Worm (Caenorhabditis elegans) whole organism, young adult: ENCODE measurements around the gene H20E11.3.

ENCODE experiments used
- B0336.3 ChIP-seq: fragments of 200-800 bp; sonication (Bioruptor generic); IDR thresholded peaks from 2 replicates; pipeline ENCODE4 v1.3.6; 2022; ENCODE audit warnings: missing genetic modification characterization, missing compliant biosample characterization
- F37B4.10 ChIP-seq: fragments of 200-800 bp; sonication (Bioruptor generic); IDR thresholded peaks from 2 replicates; pipeline ENCODE4 v1.3.6; 2022; ENCODE audit warnings: missing genetic modification characterization, missing compliant biosample characterization
- F52B5.7 ChIP-seq: sonication (generic microtip); optimal IDR thresholded peaks from 2 replicates; lab custom pipeline; 2016; ENCODE audit warnings: mild to moderate bottlenecking, missing genetic modification characterization, missing compliant biosample characterization
- K11D2.4 ChIP-seq: fragments of 200-800 bp; sonication (Bioruptor generic); IDR thresholded peaks from 2 replicates; pipeline ENCODE4 v1.3.6; 2022; ENCODE audit warnings: missing genetic modification reagents, missing genetic modification characterization, missing compliant biosample characterization
- K12H6.12 ChIP-seq: fragments of 200-800 bp; sonication (Bioruptor generic); optimal IDR thresholded peaks from 2 replicates; lab custom pipeline; 2018; ENCODE audit warnings: mild to moderate bottlenecking, missing genetic modification characterization, missing compliant biosample characterization
- T26A5.8 ChIP-seq: sonication (generic microtip); optimal IDR thresholded peaks from 2 replicates; lab custom pipeline; 2016; ENCODE audit warnings: missing genetic modification characterization, missing compliant biosample characterization
- Y53F4B.3 ChIP-seq: fragments of 200-800 bp; sonication (Bioruptor generic); IDR thresholded peaks from 2 replicates; pipeline ENCODE4 v1.3.6; 2022; ENCODE audit warnings: missing genetic modification reagents, missing genetic modification characterization, missing compliant biosample characterization
- Y53G8AR.9 ChIP-seq: fragments of 200-800 bp; sonication (Bioruptor generic); conservative IDR thresholded peaks from 2 replicates; pipeline ENCODE4 v1.3.6; 2022; ENCODE audit warnings: missing genetic modification reagents, missing genetic modification characterization, missing compliant biosample characterization
- Y56A3A.18 ChIP-seq: fragments of 200-800 bp; sonication (Bioruptor generic); IDR thresholded peaks from 2 replicates; pipeline ENCODE4 v1.3.6; 2022; ENCODE audit warnings: missing genetic modification reagents, missing genetic modification characterization, missing compliant biosample characterization
- Y67H2A.10 ChIP-seq: fragments of 200-800 bp; sonication (Bioruptor generic); conservative IDR thresholded peaks from 2 replicates; pipeline ENCODE4 v1.3.6; 2022; ENCODE audit warnings: missing genetic modification reagents, missing genetic modification characterization, missing compliant biosample characterization
- Y79H2A.3 ChIP-seq: fragments of 200-800 bp; sonication (Bioruptor generic); conservative IDR thresholded peaks from 2 replicates; pipeline ENCODE4 v1.3.6; 2022; ENCODE audit warnings: missing genetic modification reagents, missing genetic modification characterization, missing compliant biosample characterization
- ZK185.1 ChIP-seq: sonication (generic microtip); optimal IDR thresholded peaks from 2 replicates; lab custom pipeline; 2016; ENCODE audit warnings: mild to moderate bottlenecking, missing genetic modification characterization, missing compliant biosample characterization; ENCODE audit not compliant: poor library complexity, severe bottlenecking
- ama-1 ChIP-seq, 3 experiments: fragments of 150-350 bp in 1 of 3; sonication (generic microtip) in 2 of 3; optimal IDR thresholded peaks; 2 replicates each; lab custom pipeline; 2014 to 2018; ENCODE audit warnings: missing biosample characterization in 2 of 3, missing genetic modification characterization in 2 of 3, missing genetic modification reagents in 2 of 3
- aptf-2 ChIP-seq: fragments of 200-800 bp; sonication (Bioruptor generic); conservative IDR thresholded peaks from 2 replicates; pipeline ENCODE4 v1.3.6; 2022; ENCODE audit warnings: missing genetic modification reagents, missing genetic modification characterization, missing compliant biosample characterization
- atf-7 ChIP-seq: sonication (generic microtip); optimal IDR thresholded peaks from 2 replicates; lab custom pipeline; 2017; ENCODE audit warnings: mild to moderate bottlenecking, missing genetic modification characterization, missing compliant biosample characterization
- attf-3 ChIP-seq: fragments of 200-800 bp; sonication (Bioruptor generic); conservative IDR thresholded peaks from 2 replicates; pipeline ENCODE4 v1.3.6; 2022; ENCODE audit warnings: missing genetic modification reagents, missing genetic modification characterization, missing compliant biosample characterization
- bed-1 ChIP-seq: fragments of 200-800 bp; sonication (Bioruptor generic); IDR thresholded peaks from 2 replicates; pipeline ENCODE4 v1.3.6; 2022; ENCODE audit warnings: missing genetic modification reagents, missing genetic modification characterization, missing compliant biosample characterization
- bed-2 ChIP-seq: fragments of 200-800 bp; sonication (Bioruptor generic); IDR thresholded peaks from 2 replicates; pipeline ENCODE4 v1.3.6; 2022; ENCODE audit warnings: missing genetic modification reagents, missing genetic modification characterization, missing compliant biosample characterization
- ceh-40 ChIP-seq: fragments of 200-800 bp; sonication (Bioruptor generic); IDR thresholded peaks from 2 replicates; pipeline ENCODE4 v1.3.6; 2022; ENCODE audit warnings: missing genetic modification characterization, missing compliant biosample characterization
- ceh-58 ChIP-seq: fragments of 200-800 bp; sonication (Bioruptor generic); IDR thresholded peaks from 2 replicates; pipeline ENCODE4 v1.3.6; 2022; ENCODE audit warnings: missing genetic modification characterization, missing compliant biosample characterization
- ceh-91 ChIP-seq: fragments of 200-800 bp; sonication (Bioruptor generic); IDR thresholded peaks from 2 replicates; pipeline ENCODE4 v1.3.6; 2022; ENCODE audit warnings: missing genetic modification reagents, missing genetic modification characterization, missing compliant biosample characterization
- dpff-1 ChIP-seq: sonication (generic microtip); optimal IDR thresholded peaks from 2 replicates; lab custom pipeline; 2017; ENCODE audit warnings: mild to moderate bottlenecking, missing genetic modification characterization, missing compliant biosample characterization
- dpl-1 ChIP-seq: fragments of 150-350 bp; optimal IDR thresholded peaks from 2 replicates; lab custom pipeline; 2014; ENCODE audit warnings: missing biosample characterization, missing genetic modification reagents, missing genetic modification characterization
- egrh-3 ChIP-seq: fragments of 200-800 bp; sonication (Bioruptor generic); IDR thresholded peaks from 2 replicates; pipeline ENCODE4 v1.3.6; 2022; ENCODE audit warnings: missing genetic modification reagents, missing genetic modification characterization, missing compliant biosample characterization
- ekl-4 ChIP-seq: fragments of 200-800 bp; sonication (Bioruptor generic); IDR thresholded peaks from 2 replicates; pipeline ENCODE4 v1.3.6; 2022; ENCODE audit warnings: missing genetic modification reagents, missing genetic modification characterization, missing compliant biosample characterization
- him-1 ChIP-seq: sonication (generic microtip); optimal IDR thresholded peaks from 2 replicates; lab custom pipeline; 2016; ENCODE audit warnings: missing genotype, missing genetic modification reagents, missing genetic modification characterization, missing compliant biosample characterization
- hmg-20 ChIP-seq: fragments of 200-800 bp; sonication (Bioruptor generic); IDR thresholded peaks from 2 replicates; pipeline ENCODE4 v1.3.6; 2022; ENCODE audit warnings: missing genetic modification reagents, missing genetic modification characterization, missing compliant biosample characterization
- hsf-1 ChIP-seq: fragments of 200-800 bp; sonication (Bioruptor generic); IDR thresholded peaks from 2 replicates; pipeline ENCODE4 v1.3.6; 2022; ENCODE audit warnings: missing genetic modification reagents, missing genetic modification characterization, missing compliant biosample characterization
- lsl-1 ChIP-seq: fragments of 200-800 bp; sonication (Bioruptor generic); optimal IDR thresholded peaks from 2 replicates; lab custom pipeline; 2018; ENCODE audit warnings: mild to moderate bottlenecking, missing genetic modification characterization, moderate library complexity, missing compliant biosample characterization
- madf-3 ChIP-seq: fragments of 200-800 bp; sonication (Bioruptor generic); IDR thresholded peaks from 2 replicates; pipeline ENCODE4 v1.3.6; 2022; ENCODE audit warnings: missing genetic modification reagents, missing genetic modification characterization, missing compliant biosample characterization
- madf-8 ChIP-seq: fragments of 200-800 bp; sonication (Bioruptor generic); conservative IDR thresholded peaks from 2 replicates; pipeline ENCODE4 v1.3.6; 2022; ENCODE audit warnings: missing genetic modification reagents, missing genetic modification characterization, missing compliant biosample characterization
- mcd-1 ChIP-seq: fragments of 200-800 bp; sonication (Bioruptor generic); IDR thresholded peaks from 2 replicates; pipeline ENCODE4 v1.3.6; 2022; ENCODE audit warnings: missing genetic modification reagents, missing genetic modification characterization, missing compliant biosample characterization
- mel-28 ChIP-seq: sonication (generic microtip); optimal IDR thresholded peaks from 2 replicates; lab custom pipeline; 2016; ENCODE audit warnings: borderline replicate concordance, mild to moderate bottlenecking, missing genetic modification characterization, missing compliant biosample characterization
- nfya-2 ChIP-seq: fragments of 200-800 bp; sonication (Bioruptor generic); IDR thresholded peaks from 2 replicates; pipeline ENCODE4 v1.3.6; 2022; ENCODE audit warnings: missing genetic modification reagents, missing genetic modification characterization, missing compliant biosample characterization
- nhr-27 ChIP-seq: fragments of 200-800 bp; sonication (Bioruptor generic); optimal IDR thresholded peaks from 2 replicates; lab custom pipeline; 2018; ENCODE audit warnings: mild to moderate bottlenecking, missing genetic modification characterization, moderate library complexity, missing compliant biosample characterization
- nhr-80 ChIP-seq: sonication (generic microtip); optimal IDR thresholded peaks from 2 replicates; lab custom pipeline; 2016; ENCODE audit warnings: missing genetic modification characterization, missing compliant biosample characterization
- rpc-1 ChIP-seq, 2 experiments: fragments of 150-350 bp in 1 of 2; sonication (generic microtip) in 1 of 2; optimal IDR thresholded peaks; 2 replicates each; lab custom pipeline; 2014 to 2018; ENCODE audit warnings: missing biosample characterization in 1 of 2, missing genetic modification characterization in 1 of 2, missing genetic modification reagents in 1 of 2, missing genotype in 1 of 2
- sdz-38 ChIP-seq: sonication (generic microtip); optimal IDR thresholded peaks from 2 replicates; lab custom pipeline; 2016; ENCODE audit warnings: missing genotype, missing genetic modification characterization, missing compliant biosample characterization
- sea-2 ChIP-seq: fragments of 200-800 bp; sonication (Bioruptor generic); IDR thresholded peaks from 2 replicates; pipeline ENCODE4 v1.3.6; 2022; ENCODE audit warnings: missing genetic modification characterization, missing compliant biosample characterization
- snpc-4 ChIP-seq, 5 experiments: fragments of 150-350 bp in 1 of 5; sonication (generic microtip) in 4 of 5; optimal IDR thresholded peaks; 2 replicates each; lab custom pipeline; 2014 to 2018; ENCODE audit warnings: missing genetic modification characterization in 5 of 5, missing biosample characterization in 3 of 5, antibody characterized with exemption in 2 of 5, mild to moderate bottlenecking in 2 of 5, missing compliant biosample characterization in 2 of 5, missing genotype in 2 of 5, moderate library complexity in 2 of 5, missing genetic modification reagents in 1 of 5
- somi-1 ChIP-seq: fragments of 200-800 bp; sonication (Bioruptor generic); optimal IDR thresholded peaks from 2 replicates; lab custom pipeline; 2018; ENCODE audit warnings: mild to moderate bottlenecking, missing genetic modification characterization, missing compliant biosample characterization
- sptf-2 ChIP-seq: fragments of 200-800 bp; sonication (Bioruptor generic); optimal IDR thresholded peaks from 2 replicates; lab custom pipeline; 2018; ENCODE audit warnings: mild to moderate bottlenecking, missing genetic modification characterization, missing compliant biosample characterization
- tlf-1 ChIP-seq: fragments of 200-800 bp; sonication (Bioruptor generic); optimal IDR thresholded peaks from 2 replicates; lab custom pipeline; 2018; ENCODE audit warnings: mild to moderate bottlenecking, missing genetic modification characterization, missing compliant biosample characterization
- ztf-18 ChIP-seq: sonication (generic microtip); optimal IDR thresholded peaks from 2 replicates; lab custom pipeline; 2016; ENCODE audit warnings: missing genotype, mild to moderate bottlenecking, missing genetic modification characterization, missing compliant biosample characterization
- ztf-22 ChIP-seq: fragments of 200-800 bp; sonication (Bioruptor generic); optimal IDR thresholded peaks from 2 replicates; lab custom pipeline; 2018; ENCODE audit warnings: mild to moderate bottlenecking, missing genetic modification characterization, moderate library complexity, missing compliant biosample characterization
- ztf-26 ChIP-seq: sonication (generic microtip); optimal IDR thresholded peaks from 2 replicates; lab custom pipeline; 2017; ENCODE audit warnings: missing genetic modification characterization, missing compliant biosample characterization
- ztf-28 ChIP-seq: fragments of 200-800 bp; sonication (Bioruptor generic); IDR thresholded peaks from 2 replicates; pipeline ENCODE4 v1.3.6; 2022; ENCODE audit warnings: missing genetic modification reagents, missing genetic modification characterization, missing compliant biosample characterization

H20E11.3 gene

ce11 chrIV:6790438-6791124 is 34.0 kb upstream of the H20E11.3 start, which contains the start of the genes C17H12.2 and vha-8 (continued):
- TF ChIP-seq rpc-1 (optimal IDR thresholded peaks at IDR 0.05; lab: Kevin White, UChicago) (no peak), rpc-1 (tag; optimal IDR thresholded peaks at IDR 0.05; lab: Kevin White, UChicago) (no peak), F52B5.7 (tag; lab: Kevin White, UChicago) (no peak), Y53G8AR.9 (peak; percentile 80; the same call in 1 of the 2 replicates), ceh-58 (GFP tag; lab: Robert Waterston, UW) (no peak), hsf-1 (GFP tag; lab: Robert Waterston, UW) (no peak), bed-1 (GFP tag; lab: Robert Waterston, UW) (no peak), somi-1 (GFP tag; lab: Kevin White, UChicago) (peak; percentile 73), ZK185.1 (tag; lab: Kevin White, UChicago) (peak; percentile 65), egrh-3 (GFP tag; lab: Robert Waterston, UW) (no peak), K11D2.4 (GFP tag; lab: Robert Waterston, UW) (peak; percentile 76; the same call in 1 of the 2 replicates), him-1 (no peak), Y67H2A.10 (GFP tag; lab: Robert Waterston, UW) (peak; percentile 78), ekl-4 (GFP tag; lab: Robert Waterston, UW) (peak; percentile 82), madf-3 (GFP tag; lab: Robert Waterston, UW) (0 out of 2 replicates have a peak, but pooled peaks have one; percentile 6), Y56A3A.18 (no peak), ztf-18 (tag; lab: Kevin White, UChicago) (peak; percentile 39), F37B4.10 (no peak), Y53F4B.3 (GFP tag; lab: Robert Waterston, UW) (no peak), dpff-1 (no peak), sea-2 (GFP tag; lab: Robert Waterston, UW) (no peak), mel-28 (tag; lab: Kevin White, UChicago) (no peak), bed-2 (GFP tag; lab: Robert Waterston, UW) (no peak), ceh-40 (GFP tag; lab: Robert Waterston, UW) (no peak), sdz-38 (tag; lab: Kevin White, UChicago) (no peak), snpc-4 (GFP tag; optimal IDR thresholded peaks at IDR 0.05; lab: Kevin White, UChicago) (peak; percentile 45), snpc-4 (tag; optimal IDR thresholded peaks at IDR 0.05; lab: Kevin White, UChicago) (peak; percentile 29 to 68 (median 56)), ztf-22 (no peak), ceh-91 (GFP tag; lab: Robert Waterston, UW) (peak; percentile 45), dpl-1 (GFP tag; lab: Kevin White, UChicago) (peak; percentile 4), ztf-26 (tag; lab: Kevin White, UChicago) (peak; percentile 59), sptf-2 (GFP tag; lab: Kevin White, UChicago) (no peak), hmg-20 (no peak), ama-1 (optimal IDR thresholded peaks at IDR 0.05; lab: Kevin White, UChicago) (no peak), ama-1 (GFP tag; optimal IDR thresholded peaks at IDR 0.05; lab: Kevin White, UChicago) (no peak), tlf-1 (GFP tag; lab: Kevin White, UChicago) (peak; percentile 20), attf-3 (GFP tag; lab: Robert Waterston, UW) (0 out of 2 replicates have a peak, but pooled peaks have one; percentile 42), Y79H2A.3 (GFP tag; lab: Robert Waterston, UW) (no peak), nhr-80 (tag; lab: Kevin White, UChicago) (peak; percentile 94), nhr-27 (tag; lab: Kevin White, UChicago) (no peak), T26A5.8 (tag; lab: Kevin White, UChicago) (no peak), madf-8 (GFP tag; lab: Robert Waterston, UW) (no peak), K12H6.12 (tag; lab: Kevin White, UChicago) (peak; percentile 83), atf-7 (tag; lab: Kevin White, UChicago) (peak; percentile 26), B0336.3 (GFP tag; lab: Robert Waterston, UW) (peak; percentile 67), nfya-2 (GFP tag; lab: Robert Waterston, UW) (no peak), ztf-28 (no peak), mcd-1 (GFP tag; lab: Robert Waterston, UW) (peak; percentile 98), lsl-1 (no peak), aptf-2 (GFP tag; lab: Robert Waterston, UW) (no peak; the same call in 1 of the 2 replicates)
